Worm (Caenorhabditis elegans) whole organism, L1 larva: ENCODE results near the gene Y39A3CL.4.

Source experiments
- C04F5.9 ChIP-seq: sonication (generic microtip); optimal IDR thresholded peaks from 2 replicates; lab custom pipeline; 2016; ENCODE audit warnings: missing genetic modification characterization, missing compliant biosample characterization
- C16A3.4 ChIP-seq: fragments of 150-350 bp; optimal IDR thresholded peaks from 2 replicates; lab custom pipeline; 2014; ENCODE audit warnings: missing biosample characterization, missing genetic modification characterization
- aly-2 ChIP-seq: fragments of 150-350 bp; optimal IDR thresholded peaks from 2 replicates; lab custom pipeline; 2014; ENCODE audit warnings: missing biosample characterization, missing genetic modification characterization
- blmp-1 ChIP-seq: fragments of 150-350 bp; optimal IDR thresholded peaks from 2 replicates; lab custom pipeline; 2014; ENCODE audit warnings: missing biosample characterization, missing genetic modification characterization
- dpl-1 ChIP-seq, 3 experiments: fragments of 150-350 bp in 2 of 3; sonication (generic microtip) in 1 of 3; optimal IDR thresholded peaks; 2 replicates each; lab custom pipeline; 2014 to 2017; ENCODE audit warnings: missing biosample characterization in 3 of 3, missing genetic modification characterization in 3 of 3, missing genetic modification reagents in 3 of 3
- dsc-1 ChIP-seq: sonication (generic microtip); optimal IDR thresholded peaks from 2 replicates; lab custom pipeline; 2016; ENCODE audit warnings: mild to moderate bottlenecking, missing genetic modification characterization, missing compliant biosample characterization
- efl-1 ChIP-seq, 4 experiments: fragments of 150-350 bp; optimal IDR thresholded peaks in 3 of 4; peaks in 1 of 4; 1 replicate in 1 of 4; 2 replicates in 3 of 4; lab custom pipeline; 2014; ENCODE audit warnings: missing biosample characterization in 2 of 4, missing genetic modification characterization in 2 of 4, missing genetic modification reagents in 2 of 4
- elt-2 ChIP-seq: sonication (generic microtip); optimal IDR thresholded peaks from 2 replicates; lab custom pipeline; 2016; ENCODE audit warnings: missing genetic modification characterization, mild to moderate bottlenecking, inconsistent platforms, missing compliant biosample characterization, missing genetic modification reagents
- fkh-10 ChIP-seq: sonication (generic microtip); optimal IDR thresholded peaks from 2 replicates; lab custom pipeline; 2017; ENCODE audit warnings: missing biosample characterization, missing genetic modification reagents, missing genetic modification characterization
- fkh-8 ChIP-seq: sonication (generic microtip); optimal IDR thresholded peaks from 2 replicates; lab custom pipeline; 2016; ENCODE audit warnings: mild to moderate bottlenecking, missing genetic modification characterization, missing compliant biosample characterization
- isw-1 ChIP-seq: fragments of 200-800 bp; sonication (Bioruptor generic); IDR thresholded peaks from 2 replicates; pipeline ENCODE4 v1.3.6; 2022; ENCODE audit warnings: missing genetic modification characterization, missing compliant biosample characterization
- jun-1 ChIP-seq: fragments of 150-350 bp; optimal IDR thresholded peaks from 2 replicates; lab custom pipeline; 2014; ENCODE audit warnings: missing biosample characterization, missing genetic modification reagents, missing genetic modification characterization
- lin-14 ChIP-seq: fragments of 200-800 bp; sonication (Bioruptor generic); optimal IDR thresholded peaks from 2 replicates; lab custom pipeline; 2018; ENCODE audit warnings: mild to moderate bottlenecking, missing genetic modification characterization, moderate library complexity, missing compliant biosample characterization
- lin-35 ChIP-seq, 2 experiments: fragments of 150-350 bp; optimal IDR thresholded peaks; 2 replicates each; lab custom pipeline; 2014; ENCODE audit warnings: missing biosample characterization in 2 of 2, missing genetic modification characterization in 2 of 2, missing genetic modification reagents in 2 of 2
- lin-39 ChIP-seq: fragments of 150-350 bp; optimal IDR thresholded peaks from 2 replicates; lab custom pipeline; 2014; ENCODE audit warnings: missing biosample characterization, missing genetic modification reagents, missing genetic modification characterization
- lir-3 ChIP-seq: sonication (generic microtip); optimal IDR thresholded peaks from 2 replicates; lab custom pipeline; 2016; ENCODE audit warnings: mild to moderate bottlenecking, missing genetic modification characterization, moderate library complexity, missing compliant biosample characterization; ENCODE audit not compliant: poor library complexity
- nhr-47 ChIP-seq: sonication (generic microtip); optimal IDR thresholded peaks from 2 replicates; lab custom pipeline; 2016; ENCODE audit warnings: mild to moderate bottlenecking, missing genetic modification characterization, moderate library complexity, missing compliant biosample characterization
- nhr-71 ChIP-seq: sonication (generic microtip); optimal IDR thresholded peaks from 2 replicates; lab custom pipeline; 2016; ENCODE audit warnings: mild to moderate bottlenecking, missing genetic modification characterization, moderate library complexity, missing compliant biosample characterization
- pag-3 ChIP-seq: sonication (generic microtip); optimal IDR thresholded peaks from 2 replicates; lab custom pipeline; 2017; ENCODE audit warnings: missing genetic modification characterization, mild to moderate bottlenecking, missing compliant biosample characterization, antibody characterized with exemption, borderline replicate concordance; ENCODE audit not compliant: insufficient read depth
- snu-23 ChIP-seq: sonication (generic microtip); optimal IDR thresholded peaks from 2 replicates; lab custom pipeline; 2016; ENCODE audit warnings: missing genetic modification characterization, missing compliant biosample characterization
- sptf-1 ChIP-seq: fragments of 150-350 bp; optimal IDR thresholded peaks from 2 replicates; lab custom pipeline; 2014; ENCODE audit warnings: missing biosample characterization, missing genetic modification characterization
- sup-37 ChIP-seq: fragments of 200-800 bp; sonication (Bioruptor generic); optimal IDR thresholded peaks from 2 replicates; lab custom pipeline; 2018; ENCODE audit warnings: mild to moderate bottlenecking, missing genetic modification characterization, missing compliant biosample characterization
- xbp-1 ChIP-seq: sonication (generic microtip); optimal IDR thresholded peaks from 2 replicates; lab custom pipeline; 2016; ENCODE audit warnings: missing genetic modification characterization, missing compliant biosample characterization
- zip-4 ChIP-seq: fragments of 200-800 bp; sonication (Bioruptor generic); optimal IDR thresholded peaks from 2 replicates; lab custom pipeline; 2018; ENCODE audit warnings: mild to moderate bottlenecking, missing genetic modification characterization, moderate library complexity, missing compliant biosample characterization
- ztf-11 ChIP-seq, 2 experiments: sonication (generic microtip); optimal IDR thresholded peaks; 2 replicates each; lab custom pipeline; 2016 to 2017; ENCODE audit warnings: missing genetic modification characterization in 2 of 2, missing biosample characterization in 1 of 2, missing compliant biosample characterization in 1 of 2

Gene Y39A3CL.4

DNA sequence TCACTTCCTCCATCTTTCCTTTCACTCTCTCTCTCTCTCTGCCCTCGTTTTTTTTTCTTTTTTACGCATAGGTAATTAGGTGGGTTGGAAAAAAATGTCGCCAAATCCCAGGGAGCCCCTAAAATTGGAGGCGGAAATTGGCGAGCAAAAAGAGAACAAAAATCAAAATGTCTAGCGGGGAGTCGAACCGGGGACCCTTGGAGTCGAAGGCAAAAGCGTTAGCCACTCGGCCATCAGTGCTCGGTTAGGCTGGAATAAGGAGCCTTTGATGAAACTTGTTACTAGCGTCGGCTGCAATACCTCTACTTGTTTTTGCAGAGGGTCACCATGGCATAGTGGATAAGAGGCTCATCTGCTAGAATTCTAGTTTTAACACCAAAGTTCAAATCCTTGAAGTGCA is 34.8 kb downstream of the Y39A3CL.4 start:
- TF ChIP-seq nhr-47 (tag; lab: Kevin White, UChicago) (peak; percentile 11), fkh-8 (tag; lab: Kevin White, UChicago) (peak; percentile 9), efl-1 (optimal IDR thresholded peaks at IDR 0.05; lab: Kevin White, UChicago) (no peak), efl-1 (GFP tag; optimal IDR thresholded peaks at IDR 0.05 in 1 of 2; lab: Kevin White, UChicago) (peak in 1 of 2 experiments; percentile 39), sup-37 (GFP tag; lab: Kevin White, UChicago) (no peak), dpl-1 (GFP tag; optimal IDR thresholded peaks at IDR 0.05; lab: Kevin White, UChicago) (peak in 1 of 3 experiments; percentile 1), lin-14 (GFP tag; lab: Kevin White, UChicago) (peak; percentile 57), nhr-71 (tag; lab: Kevin White, UChicago) (peak; percentile 2), blmp-1 (tag; lab: Kevin White, UChicago) (no peak)
- TF ChIP-seq, all 84 proteins: peak for 6

DNA sequence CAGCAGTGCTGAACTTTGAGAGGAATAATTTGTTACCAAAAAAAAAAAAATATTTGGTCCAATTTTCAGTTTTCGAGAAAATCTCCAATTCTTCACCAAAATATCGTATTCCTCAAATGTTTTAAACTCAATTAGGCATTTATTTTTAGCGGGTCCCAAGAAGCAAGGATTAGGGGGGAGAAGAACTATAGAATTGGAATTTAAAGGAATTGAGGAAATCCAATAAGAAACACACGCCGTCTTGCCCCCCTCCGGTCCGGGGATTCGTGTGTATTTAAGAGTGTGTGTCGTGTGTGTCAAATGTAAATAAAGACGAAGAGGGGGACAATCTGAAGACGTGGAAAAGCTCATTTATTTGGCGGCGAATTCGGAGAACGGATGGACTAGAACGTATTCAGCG is 44.5 kb downstream of the Y39A3CL.4 start:
- TF ChIP-seq efl-1 (optimal IDR thresholded peaks at IDR 0.05; lab: Kevin White, UChicago) (no peak), efl-1 (GFP tag; optimal IDR thresholded peaks at IDR 0.05 in 1 of 2; lab: Kevin White, UChicago) (no peak), xbp-1 (tag; lab: Kevin White, UChicago) (no peak), lin-14 (GFP tag; lab: Kevin White, UChicago) (peak; percentile 20), sptf-1 (tag; lab: Kevin White, UChicago) (no peak), C04F5.9 (tag; lab: Kevin White, UChicago) (no peak), fkh-10 (GFP tag; lab: Kevin White, UChicago) (peak; percentile 47), sup-37 (GFP tag; lab: Kevin White, UChicago) (no peak), lin-35 (GFP tag; optimal IDR thresholded peaks at IDR 0.05; lab: Kevin White, UChicago) (no peak), jun-1 (tag; lab: Kevin White, UChicago) (no peak), pag-3 (tag; lab: Kevin White, UChicago) (no peak), lin-39 (tag; lab: Kevin White, UChicago) (no peak), aly-2 (tag; lab: Kevin White, UChicago) (no peak), isw-1 (GFP tag; lab: Robert Waterston, UW) (no peak)

- no peak for TF ChIP-seq C16A3.4
- TF ChIP-seq zip-4 (GFP tag; lab: Kevin White, UChicago), result no peak
- TF ChIP-seq lir-3, result no peak
- TF ChIP-seq ztf-11 (tag; optimal IDR thresholded peaks at IDR 0.05; lab: Kevin White, UChicago), result no peak
- no peak for TF ChIP-seq dsc-1
- TF ChIP-seq, all 84 proteins: peak for 0
Observed at ce11 chrIII:1733001-1733400, 44.9 kb downstream of the Y39A3CL.4 start, which contains the start of gene ser-4. TSS of gene ser-4 (minus strand) at chrIII:1733101.

DNA sequence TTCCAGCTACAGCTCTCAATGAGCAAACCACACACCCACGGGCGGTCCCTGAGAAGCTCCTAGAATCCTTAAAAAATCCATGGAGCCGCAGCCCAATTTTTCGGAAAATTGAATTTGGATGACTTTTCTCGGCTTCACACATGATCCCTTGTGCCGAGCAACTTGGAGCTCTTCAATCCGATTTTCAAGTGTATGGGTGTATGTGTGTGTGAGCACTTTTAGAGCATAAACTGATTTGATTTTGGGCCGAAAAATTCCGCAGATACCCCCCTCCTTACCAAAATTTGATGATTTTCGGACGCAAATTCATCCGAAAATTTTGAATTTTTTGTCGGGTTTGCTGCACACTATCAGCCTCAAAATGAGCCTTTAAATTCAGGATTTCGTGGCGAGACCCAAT is 46.0 kb downstream of the Y39A3CL.4 start:
- TF ChIP-seq lin-14 (GFP tag; lab: Kevin White, UChicago) (peak; percentile 62), elt-2 (tag; lab: Kevin White, UChicago) (no peak), snu-23 (GFP tag; lab: Kevin White, UChicago) (no peak), fkh-10 (GFP tag; lab: Kevin White, UChicago) (peak; percentile 87), nhr-71 (tag; lab: Kevin White, UChicago) (peak; percentile 3)
